Fruit fly (Drosophila melanogaster): ENCODE results near the gene CG32856.

CG32856 gene

DNA sequence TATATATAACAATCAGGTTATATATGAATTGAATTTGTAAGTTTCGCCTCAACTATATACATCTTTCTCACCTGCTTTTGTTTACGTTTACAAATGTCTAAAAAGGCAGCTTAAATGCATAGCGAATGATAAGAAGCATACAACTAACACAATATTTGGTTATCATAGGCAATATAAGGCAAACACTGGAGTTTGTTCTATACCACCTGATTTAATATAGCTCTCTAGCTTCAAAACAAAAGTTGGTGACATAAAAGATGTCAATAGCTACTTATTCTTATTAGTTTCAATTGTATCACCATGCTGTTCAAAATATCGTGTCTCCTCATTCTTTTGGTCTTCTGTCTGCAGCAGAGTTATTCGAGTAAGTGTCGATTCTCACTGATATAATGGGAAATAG lies 39.2 kb downstream of the CG32856 start:
- TF ChIP-seq h (GFP tag; optimal IDR thresholded peaks at IDR 0.05) (no peak), usp (GFP tag; optimal IDR thresholded peaks at IDR 0.05) (no peak), jim (GFP tag; optimal IDR thresholded peaks at IDR 0.05) (no peak), sv (GFP tag; optimal IDR thresholded peaks at IDR 0.05) (no peak), woc (GFP tag; optimal IDR thresholded peaks at IDR 0.05) (no peak), fru (GFP tag; optimal IDR thresholded peaks at IDR 0.05) (no peak), Hr78 (GFP tag; optimal IDR thresholded peaks at IDR 0.05) (no peak), rgr (GFP tag; optimal IDR thresholded peaks at IDR 0.05) (no peak), CrebA (GFP tag; optimal IDR thresholded peaks at IDR 0.05; ENCODE audit: borderline replicate concordance) (no peak), Vsx2 (GFP tag; optimal IDR thresholded peaks at IDR 0.05; ENCODE audit: partially characterized antibody) (no peak), HLH106 (tag; optimal IDR thresholded peaks at IDR 0.05) (no peak), Dif (GFP tag; optimal IDR thresholded peaks at IDR 0.05; ENCODE audit: partially characterized antibody) (no peak), Dfd (GFP tag; optimal IDR thresholded peaks at IDR 0.05) (no peak), psq (GFP tag; optimal IDR thresholded peaks at IDR 0.05) (no peak), CG9705 (GFP tag; optimal IDR thresholded peaks at IDR 0.05) (no peak), Hnf4 (GFP tag; optimal IDR thresholded peaks at IDR 0.05) (no peak), ey (GFP tag; optimal IDR thresholded peaks at IDR 0.05) (no peak), foxo (GFP tag; optimal IDR thresholded peaks at IDR 0.05) (no peak), N (GFP tag; optimal IDR thresholded peaks at IDR 0.05) (no peak), dl (GFP tag; optimal IDR thresholded peaks at IDR 0.05; ENCODE audit: insufficient read depth in 1 of 2, partially characterized antibody in 2 of 2) (no peak)

- TF ChIP-seq N (GFP tag; optimal IDR thresholded peaks at IDR 0.05) (no peak), Mio (GFP tag; optimal IDR thresholded peaks at IDR 0.05) (no peak), Vsx2 (GFP tag; optimal IDR thresholded peaks at IDR 0.05; ENCODE audit: partially characterized antibody) (no peak), jim (GFP tag; optimal IDR thresholded peaks at IDR 0.05) (no peak), Hnf4 (GFP tag; optimal IDR thresholded peaks at IDR 0.05) (no peak), Dif (GFP tag; optimal IDR thresholded peaks at IDR 0.05; ENCODE audit: partially characterized antibody) (no peak), Jra (GFP tag; optimal IDR thresholded peaks at IDR 0.05) (no peak), dsf (GFP tag; optimal IDR thresholded peaks at IDR 0.05; ENCODE audit: borderline replicate concordance) (no peak), HLH106 (tag; optimal IDR thresholded peaks at IDR 0.05) (no peak), OdsH (GFP tag; optimal IDR thresholded peaks at IDR 0.05) (no peak), Sp1 (GFP tag; optimal IDR thresholded peaks at IDR 0.05) (no peak), Dfd (GFP tag; optimal IDR thresholded peaks at IDR 0.05) (no peak), Myc (optimal IDR thresholded peaks at IDR 0.05) (no peak), usp (GFP tag; optimal IDR thresholded peaks at IDR 0.05) (no peak)
Observed at dm6 chr3R:15925329-15925728, 39.8 kb downstream of the CG32856 start, which contains the start of gene CG34276. Gene CG34276 (plus strand): TSS chr3R:15925629.

DNA sequence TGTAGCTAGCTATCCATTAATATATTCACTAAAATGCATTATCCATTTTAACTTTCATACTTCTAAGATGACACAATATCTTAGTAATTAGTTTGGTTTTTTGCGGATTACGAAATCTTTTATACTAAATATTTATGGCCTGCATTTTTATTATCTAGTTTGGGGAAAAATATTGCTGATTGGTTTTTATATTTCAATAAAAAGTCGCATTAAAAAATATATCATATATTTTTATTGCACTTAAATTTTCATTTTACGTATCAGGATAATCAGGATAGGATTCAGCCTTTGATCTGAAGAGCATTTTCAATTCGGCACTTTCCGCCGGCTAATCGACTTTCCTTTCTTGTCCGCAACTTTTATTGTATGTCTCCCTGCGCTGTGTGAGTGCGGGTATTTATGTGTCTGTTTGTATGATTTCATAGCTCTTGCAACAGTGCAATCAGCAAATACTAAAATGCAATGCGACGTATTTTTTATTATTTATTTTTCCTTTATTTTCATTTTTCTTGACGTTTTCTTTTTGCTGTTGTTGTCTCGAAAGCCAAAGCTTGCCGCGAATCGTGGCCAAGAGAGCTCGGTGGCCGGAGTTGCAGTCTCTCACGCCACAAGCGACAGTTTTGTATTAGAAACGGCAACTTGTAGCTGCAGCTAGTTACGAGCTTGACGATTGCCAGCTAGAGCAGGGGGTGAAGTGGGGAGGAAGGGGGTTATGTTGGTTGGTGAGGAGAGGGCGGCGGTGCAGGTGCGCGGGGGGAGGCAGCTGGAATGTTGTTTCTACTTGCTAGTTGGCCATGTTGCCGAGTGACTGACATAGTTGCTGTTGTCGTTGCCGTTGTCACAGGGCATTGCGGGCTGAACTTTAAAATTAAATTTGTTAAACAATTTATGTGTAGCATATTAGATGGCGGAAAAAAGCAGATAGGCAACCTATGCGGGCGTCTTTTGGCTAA lies 42.3 kb downstream of the CG32856 start:
- TF ChIP-seq fru (GFP tag; optimal IDR thresholded peaks at IDR 0.05) (no peak), CG32264 (GFP tag; optimal IDR thresholded peaks at IDR 0.05) (no peak), brk (GFP tag; optimal IDR thresholded peaks at IDR 0.05) (no peak), tai (GFP tag; optimal IDR thresholded peaks at IDR 0.05) (no peak), lola (GFP tag; optimal IDR thresholded peaks at IDR 0.05) (no peak)

dm6 chr3R:15921747-15922146 lies 43.4 kb downstream of the CG32856 start:
- TF ChIP-seq N (GFP tag; optimal IDR thresholded peaks at IDR 0.05) (no peak), dl (GFP tag; optimal IDR thresholded peaks at IDR 0.05; ENCODE audit: insufficient read depth in 1 of 2, partially characterized antibody in 2 of 2) (no peak), ey (GFP tag; optimal IDR thresholded peaks at IDR 0.05) (no peak), pan (optimal IDR thresholded peaks at IDR 0.05) (no peak), CG9705 (GFP tag; optimal IDR thresholded peaks at IDR 0.05) (no peak), tai (GFP tag; optimal IDR thresholded peaks at IDR 0.05) (no peak), h (GFP tag; optimal IDR thresholded peaks at IDR 0.05) (no peak), psq (GFP tag; optimal IDR thresholded peaks at IDR 0.05) (no peak), CG32264 (GFP tag; optimal IDR thresholded peaks at IDR 0.05) (no peak), Mio (GFP tag; optimal IDR thresholded peaks at IDR 0.05) (no peak), HLH106 (tag; optimal IDR thresholded peaks at IDR 0.05) (no peak), usp (GFP tag; optimal IDR thresholded peaks at IDR 0.05) (no peak), Myc (optimal IDR thresholded peaks at IDR 0.05) (no peak), rgr (GFP tag; optimal IDR thresholded peaks at IDR 0.05) (no peak), Abd-B (GFP tag; optimal IDR thresholded peaks at IDR 0.05) (no peak), br (GFP tag; optimal IDR thresholded peaks at IDR 0.05) (no peak), Hr78 (GFP tag; optimal IDR thresholded peaks at IDR 0.05) (no peak), Jra (GFP tag; optimal IDR thresholded peaks at IDR 0.05) (no peak), foxo (GFP tag; optimal IDR thresholded peaks at IDR 0.05) (no peak), Sp1 (GFP tag; optimal IDR thresholded peaks at IDR 0.05) (no peak)

Data from whole organism, wandering third instar larva.